Worm (Caenorhabditis elegans): ENCODE measurements around the gene K10D2.8.

DNA sequence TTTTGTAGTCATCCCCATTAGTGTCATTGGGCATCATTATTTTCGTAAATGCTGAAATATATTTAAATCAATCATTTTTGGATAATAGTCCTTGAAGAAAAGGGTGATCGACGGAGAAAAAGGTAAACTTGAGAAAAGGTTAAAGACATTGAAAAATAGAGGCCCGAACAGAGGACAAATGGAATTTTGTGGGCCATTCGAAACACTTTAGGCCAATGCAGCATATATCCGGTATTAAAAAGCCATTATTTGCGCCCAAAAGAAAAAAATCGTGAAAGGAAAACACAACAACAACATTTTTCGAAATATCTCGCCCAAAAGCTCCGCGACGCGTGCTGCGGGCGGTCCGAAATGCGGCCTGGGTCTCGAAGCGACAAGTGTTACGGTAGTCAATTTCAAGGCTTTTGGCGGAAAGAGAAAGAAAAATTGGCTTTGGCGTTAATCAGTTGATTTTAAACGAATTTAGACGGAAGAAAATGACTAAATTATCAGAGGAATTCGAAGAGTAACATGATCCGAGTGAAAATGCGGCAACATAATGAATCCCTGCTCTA is 18.4 kb downstream of the K10D2.8 start, which contains the start of gene morc-1:
- TF ChIP-seq nhr-12 (tag; optimal IDR thresholded peaks at IDR 0.05) (no peak), ztf-11 (tag; optimal IDR thresholded peaks at IDR 0.05) (no peak), pha-4 (tag; optimal IDR thresholded peaks at IDR 0.05) (no peak), ceh-82 (tag; optimal IDR thresholded peaks at IDR 0.05) (no peak), lin-39 (tag; optimal IDR thresholded peaks at IDR 0.05) (no peak), sea-2 (GFP tag; optimal IDR thresholded peaks at IDR 0.05) (no peak), R02D3.7 (tag; optimal IDR thresholded peaks at IDR 0.05) (no peak), unc-39 (tag; optimal IDR thresholded peaks at IDR 0.05) (no peak), pqm-1 (tag; optimal IDR thresholded peaks at IDR 0.05) (no peak), tbx-2 (tag; optimal IDR thresholded peaks at IDR 0.05) (no peak), unc-62 (GFP tag; optimal IDR thresholded peaks at IDR 0.05) (no peak), skn-1 (tag; optimal IDR thresholded peaks at IDR 0.05) (no peak)
